Worm (Caenorhabditis elegans) whole organism, L4/young adult: Measurements from ENCODE around the gene C06B3.16.

ENCODE experiments used
- W03F9.2 ChIP-seq: fragments of 150-350 bp; optimal IDR thresholded peaks from 2 replicates; lab custom pipeline; 2014; ENCODE audit warnings: missing biosample characterization, missing genetic modification characterization
- dao-5 ChIP-seq: sonication (generic microtip); optimal IDR thresholded peaks from 2 replicates; lab custom pipeline; 2016; ENCODE audit warnings: missing genotype, missing genetic modification characterization, moderate library complexity, missing compliant biosample characterization
- him-1 ChIP-seq: sonication (generic microtip); optimal IDR thresholded peaks from 2 replicates; lab custom pipeline; 2016; ENCODE audit warnings: missing genotype, missing genetic modification reagents, missing genetic modification characterization, missing compliant biosample characterization

ce11 chrV:13981677-13982076, 50.4 kb downstream of the C06B3.16 start:
- TF ChIP-seq W03F9.2 (tag; lab: Kevin White, UChicago): no peak
- no peak for TF ChIP-seq dao-5 (tag; lab: Kevin White, UChicago)
- no peak for TF ChIP-seq him-1 (tag; lab: Kevin White, UChicago)
